Fruit fly (Drosophila melanogaster) whole organism, embryonic: ENCODE data around the gene apolpp.
A peak's percentile ranks its signal among the peaks of the same experiment; 100 is the strongest.

Source experiments
- BtbVII ChIP-seq: fragments of 200-800 bp; sonication (Bioruptor generic); optimal IDR thresholded peaks from 3 replicates; lab custom pipeline; 2017; ENCODE audit warnings: missing biosample characterization, mild to moderate bottlenecking, missing genetic modification characterization
- CG10267 ChIP-seq: fragments of 200-800 bp; sonication (Bioruptor generic); optimal IDR thresholded peaks from 2 replicates; lab custom pipeline; 2018; ENCODE audit warnings: missing biosample characterization, mild to moderate bottlenecking, missing genetic modification characterization, moderate library complexity
- CG10366 ChIP-seq: fragments of 200-800 bp; sonication (Bioruptor generic); IDR thresholded peaks from 2 replicates; pipeline ENCODE4 v1.3.6; 2022; ENCODE audit warnings: missing biosample characterization, missing genetic modification characterization
- CG10565 ChIP-seq: fragments of 200-800 bp; sonication (Bioruptor generic); optimal IDR thresholded peaks from 3 replicates; lab custom pipeline; 2016; ENCODE audit warnings: missing biosample characterization, mild to moderate bottlenecking, missing genetic modification characterization
- CG10654 ChIP-seq: fragments of 200-800 bp; sonication (Bioruptor generic); optimal IDR thresholded peaks from 2 replicates; lab custom pipeline; 2016; ENCODE audit warnings: missing biosample characterization, missing genetic modification characterization
- CG11696 ChIP-seq: fragments of 200-800 bp; sonication (Bioruptor generic); IDR thresholded peaks from 2 replicates; pipeline ENCODE4 v1.3.6; 2022; ENCODE audit warnings: missing biosample characterization, missing genetic modification characterization
- CG12236 ChIP-seq: fragments of 200-800 bp; sonication (Bioruptor generic); optimal IDR thresholded peaks from 2 replicates; lab custom pipeline; 2016; ENCODE audit warnings: missing biosample characterization, missing genetic modification characterization
- CG12942 ChIP-seq: fragments of 200-800 bp; sonication (Bioruptor generic); optimal IDR thresholded peaks from 3 replicates; lab custom pipeline; 2016; ENCODE audit warnings: missing biosample characterization, missing genetic modification characterization
- CG13123 ChIP-seq: fragments of 200-800 bp; sonication (Bioruptor generic); optimal IDR thresholded peaks from 2 replicates; lab custom pipeline; 2016; ENCODE audit warnings: missing biosample characterization, missing genetic modification characterization
- CG13296 ChIP-seq: fragments of 200-800 bp; sonication (Bioruptor generic); optimal IDR thresholded peaks from 3 replicates; lab custom pipeline; 2018; ENCODE audit warnings: missing biosample characterization, mild to moderate bottlenecking, missing genetic modification characterization
- CG13424 ChIP-seq: fragments of 200-800 bp; sonication (Bioruptor generic); optimal IDR thresholded peaks from 2 replicates; lab custom pipeline; 2019; ENCODE audit warnings: missing biosample characterization, mild to moderate bottlenecking, missing genetic modification characterization, moderate library complexity
- CG1602 ChIP-seq: fragments of 200-800 bp; sonication (Bioruptor generic); optimal IDR thresholded peaks from 3 replicates; lab custom pipeline; 2016; ENCODE audit warnings: missing biosample characterization, missing genetic modification characterization
- CG17359 ChIP-seq: fragments of 200-800 bp; sonication (Bioruptor generic); optimal IDR thresholded peaks from 3 replicates; lab custom pipeline; 2018; ENCODE audit warnings: missing biosample characterization, mild to moderate bottlenecking, missing genetic modification characterization, moderate library complexity
- CG17385 ChIP-seq: fragments of 200-800 bp; sonication (Bioruptor generic); optimal IDR thresholded peaks from 3 replicates; lab custom pipeline; 2018; ENCODE audit warnings: missing biosample characterization, mild to moderate bottlenecking, missing genetic modification characterization
- CG17568 ChIP-seq: fragments of 200-800 bp; sonication (Bioruptor generic); optimal IDR thresholded peaks from 2 replicates; lab custom pipeline; 2018; ENCODE audit warnings: missing biosample characterization, mild to moderate bottlenecking, missing genetic modification characterization, moderate library complexity
- CG32532 ChIP-seq: fragments of 200-800 bp; sonication (Bioruptor generic); IDR thresholded peaks from 2 replicates; pipeline ENCODE4 v1.3.6; 2022; ENCODE audit warnings: missing biosample characterization, missing genetic modification characterization
- CG32772 ChIP-seq: fragments of 200-800 bp; sonication (Bioruptor generic); IDR thresholded peaks from 2 replicates; pipeline ENCODE4 v1.3.6; 2022; ENCODE audit warnings: missing biosample characterization, missing genetic modification characterization
- CG34224 ChIP-seq: fragments of 200-800 bp; sonication (Bioruptor generic); IDR thresholded peaks from 3 replicates; pipeline ENCODE4 v1.3.6; 2022; ENCODE audit warnings: missing biosample characterization, missing genetic modification characterization; ENCODE audit not compliant: partially characterized antibody
- CG3847 ChIP-seq: fragments of 200-800 bp; sonication (Bioruptor generic); IDR thresholded peaks from 2 replicates; pipeline ENCODE4 v1.3.6; 2022; ENCODE audit warnings: missing biosample characterization, missing genetic modification characterization
- CG7556 ChIP-seq: fragments of 200-800 bp; sonication (Bioruptor generic); optimal IDR thresholded peaks from 2 replicates; lab custom pipeline; 2017; ENCODE audit warnings: missing biosample characterization, mild to moderate bottlenecking, missing genetic modification characterization
- CG9727 ChIP-seq: fragments of 200-800 bp; sonication (Bioruptor generic); optimal IDR thresholded peaks from 3 replicates; lab custom pipeline; 2017; ENCODE audit warnings: missing biosample characterization, mild to moderate bottlenecking, missing genetic modification characterization
- Chrac-16 ChIP-seq: fragments of 200-800 bp; sonication (Bioruptor generic); optimal IDR thresholded peaks from 3 replicates; lab custom pipeline; 2016; ENCODE audit warnings: missing biosample characterization, missing genetic modification characterization
- Ets65A ChIP-seq: fragments of 200-800 bp; sonication (Bioruptor generic); peaks from one replicate; lab custom pipeline; 2016; ENCODE audit warnings: missing biosample characterization, missing genetic modification characterization
- Fer3 ChIP-seq: fragments of 200-800 bp; sonication (Bioruptor generic); optimal IDR thresholded peaks from 2 replicates; lab custom pipeline; 2018; ENCODE audit warnings: missing biosample characterization, mild to moderate bottlenecking, missing genetic modification characterization, moderate library complexity
- MBD-R2 ChIP-seq: fragments of 200-800 bp; sonication (Bioruptor generic); IDR thresholded peaks from 2 replicates; pipeline ENCODE4 v1.3.6; 2022; ENCODE audit warnings: missing biosample characterization, missing genetic modification characterization
- PHDP ChIP-seq: fragments of 200-800 bp; sonication (Bioruptor generic); optimal IDR thresholded peaks from 3 replicates; lab custom pipeline; 2018; ENCODE audit warnings: missing biosample characterization, mild to moderate bottlenecking, missing genetic modification characterization, moderate library complexity
- Sry-β ChIP-seq: fragments of 200-800 bp; sonication (Bioruptor generic); optimal IDR thresholded peaks from 2 replicates; lab custom pipeline; 2018; ENCODE audit warnings: missing biosample characterization, mild to moderate bottlenecking, missing genetic modification characterization, moderate library complexity
- Xbp1 ChIP-seq: fragments of 200-800 bp; sonication (Bioruptor generic); optimal IDR thresholded peaks from 3 replicates; lab custom pipeline; 2016; ENCODE audit warnings: missing biosample characterization, mild to moderate bottlenecking, missing genetic modification characterization
- YL-1 ChIP-seq: fragments of 200-800 bp; sonication (Bioruptor generic); optimal IDR thresholded peaks from 3 replicates; lab custom pipeline; 2017; ENCODE audit warnings: missing biosample characterization, mild to moderate bottlenecking, missing genetic modification characterization
- al ChIP-seq: fragments of 200-800 bp; sonication (Bioruptor generic); IDR thresholded peaks from 2 replicates; pipeline ENCODE4 v1.3.6; 2022; ENCODE audit warnings: missing biosample characterization, missing genetic modification characterization
- ara ChIP-seq: fragments of 200-800 bp; sonication (Bioruptor generic); IDR thresholded peaks from 2 replicates; pipeline ENCODE4 v1.3.6; 2022; ENCODE audit warnings: missing biosample characterization, missing genetic modification characterization
- ato ChIP-seq: fragments of 200-800 bp; sonication (Bioruptor generic); IDR thresholded peaks from 2 replicates; pipeline ENCODE4 v1.3.6; 2022; ENCODE audit warnings: missing biosample characterization, missing genetic modification characterization; ENCODE audit not compliant: partially characterized antibody
- croc ChIP-seq: fragments of 200-800 bp; sonication (Bioruptor generic); conservative IDR thresholded peaks from 3 replicates; pipeline ENCODE4 v1.3.6; 2022; ENCODE audit warnings: missing biosample characterization, missing genetic modification characterization
- disco-r ChIP-seq: fragments of 200-800 bp; sonication (Bioruptor generic); optimal IDR thresholded peaks from 2 replicates; lab custom pipeline; 2016; ENCODE audit warnings: missing biosample characterization, missing genetic modification characterization
- dmrt99B ChIP-seq: fragments of 200-800 bp; sonication (Bioruptor generic); optimal IDR thresholded peaks from 2 replicates; lab custom pipeline; 2018; ENCODE audit warnings: missing biosample characterization, mild to moderate bottlenecking, missing genetic modification characterization, moderate library complexity
- dysf ChIP-seq: fragments of 200-800 bp; sonication (Bioruptor generic); IDR thresholded peaks from 3 replicates; pipeline ENCODE4 v1.3.6; 2022; ENCODE audit warnings: missing biosample characterization, missing genetic modification characterization
- ems ChIP-seq: fragments of 200-800 bp; sonication (Bioruptor generic); optimal IDR thresholded peaks from 3 replicates; lab custom pipeline; 2016; ENCODE audit warnings: missing biosample characterization, missing genetic modification characterization
- fd102C ChIP-seq: fragments of 200-800 bp; sonication (Bioruptor generic); optimal IDR thresholded peaks from 2 replicates; lab custom pipeline; 2018; ENCODE audit warnings: missing biosample characterization, mild to moderate bottlenecking, missing genetic modification characterization, moderate library complexity
- fd3F ChIP-seq: fragments of 200-800 bp; sonication (Bioruptor generic); optimal IDR thresholded peaks from 2 replicates; lab custom pipeline; 2018; ENCODE audit warnings: missing biosample characterization, mild to moderate bottlenecking, missing genetic modification characterization, moderate library complexity
- ftz-f1 ChIP-seq: fragments of 200-800 bp; sonication (Bioruptor generic); optimal IDR thresholded peaks from 2 replicates; lab custom pipeline; 2016; ENCODE audit warnings: missing biosample characterization, missing genetic modification characterization
- grn ChIP-seq: fragments of 200-800 bp; sonication (Bioruptor generic); optimal IDR thresholded peaks from 3 replicates; lab custom pipeline; 2017; ENCODE audit warnings: missing biosample characterization, missing genetic modification characterization
- gt ChIP-seq: fragments of 200-800 bp; sonication (Bioruptor generic); IDR thresholded peaks from 2 replicates; pipeline ENCODE4 v1.3.6; 2022; ENCODE audit warnings: missing biosample characterization, missing genetic modification characterization
- hb ChIP-seq: fragments of 200-800 bp; sonication (Bioruptor generic); IDR thresholded peaks from 3 replicates; pipeline ENCODE4 v1.3.6; 2022; ENCODE audit warnings: missing biosample characterization, missing genetic modification characterization; ENCODE audit not compliant: partially characterized antibody
- lbe ChIP-seq: fragments of 200-800 bp; sonication (Bioruptor generic); optimal IDR thresholded peaks from 2 replicates; lab custom pipeline; 2016; ENCODE audit warnings: missing biosample characterization, mild to moderate bottlenecking, missing genetic modification characterization
- lola ChIP-seq, 3 experiments: fragments of >200 bp in 2 of 3; fragments of 200-800 bp in 1 of 3; sonication (Bioruptor generic) in 1 of 3; optimal IDR thresholded peaks; 2 replicates each; lab custom pipeline; 2017 to 2019; ENCODE audit warnings: missing biosample characterization in 3 of 3, missing genetic modification characterization in 3 of 3, mild to moderate bottlenecking in 1 of 3, moderate library complexity in 1 of 3
- mirr ChIP-seq: fragments of 200-800 bp; sonication (Bioruptor generic); optimal IDR thresholded peaks from 3 replicates; lab custom pipeline; 2018; ENCODE audit warnings: missing biosample characterization, mild to moderate bottlenecking, missing genetic modification characterization
- phol ChIP-seq: fragments of 200-800 bp; sonication (Bioruptor generic); optimal IDR thresholded peaks from 3 replicates; lab custom pipeline; 2018; ENCODE audit warnings: missing biosample characterization, mild to moderate bottlenecking, missing genetic modification characterization, moderate library complexity
- row ChIP-seq: fragments of 200-800 bp; sonication (Bioruptor generic); IDR thresholded peaks from 3 replicates; pipeline ENCODE4 v1.3.6; 2022; ENCODE audit warnings: missing biosample characterization, missing genetic modification characterization
- ssp ChIP-seq: fragments of 200-800 bp; sonication (Bioruptor generic); IDR thresholded peaks from 2 replicates; pipeline ENCODE4 v1.3.6; 2022; ENCODE audit warnings: missing biosample characterization, missing genetic modification characterization
- vvl ChIP-seq: fragments of 200-800 bp; sonication (Bioruptor generic); IDR thresholded peaks from 2 replicates; pipeline ENCODE4 v1.3.6; 2022; ENCODE audit warnings: missing biosample characterization, missing genetic modification characterization
- zf30C ChIP-seq: fragments of 200-800 bp; sonication (Bioruptor generic); optimal IDR thresholded peaks from 3 replicates; lab custom pipeline; 2018; ENCODE audit warnings: missing biosample characterization, mild to moderate bottlenecking, missing genetic modification characterization
- zfh1 ChIP-seq: fragments of 200-800 bp; sonication (Bioruptor generic); IDR thresholded peaks from 3 replicates; pipeline ENCODE4 v1.3.6; 2022; ENCODE audit warnings: missing biosample characterization, missing genetic modification characterization

Gene apolpp

DNA sequence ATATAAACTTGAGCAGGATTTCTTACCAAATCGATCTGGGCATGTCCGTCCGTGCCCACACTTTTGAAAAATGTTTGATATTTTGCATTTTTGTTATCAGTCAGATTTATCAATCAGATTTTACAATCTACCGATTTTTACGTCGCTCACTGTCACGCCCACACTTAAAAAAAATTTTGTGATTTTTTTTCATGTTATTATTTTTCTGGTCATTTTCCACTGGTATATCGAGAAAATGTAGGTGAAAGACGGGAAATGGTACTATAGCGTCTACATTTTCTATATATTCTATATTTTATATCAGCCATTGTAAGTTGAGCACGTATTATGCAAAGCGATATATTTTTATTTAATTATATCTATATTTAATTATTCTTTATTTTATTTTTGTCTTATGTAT is 3.5 kb downstream of the apolpp start (continued):
- TF ChIP-seq PHDP (tag; lab: Kevin White, UChicago) (peak; percentile 7), hb (GFP tag; lab: Robert Waterston, UW) (no peak), ato (GFP tag; lab: Robert Waterston, UW) (no peak), row (GFP tag; lab: Robert Waterston, UW) (peak; percentile 32), mirr (GFP tag; lab: Kevin White, UChicago) (no peak), disco-r (no peak), YL-1 (GFP tag; lab: Kevin White, UChicago) (no peak), ftz-f1 (no peak), Chrac-16 (GFP tag; lab: Kevin White, UChicago) (peak; percentile 3), MBD-R2 (no peak), Xbp1 (GFP tag; lab: Kevin White, UChicago) (peak; percentile 34), gt (GFP tag; lab: Robert Waterston, UW) (no peak), CG10654 (peak; percentile 36), dysf (GFP tag; lab: Robert Waterston, UW) (no peak), ara (GFP tag; lab: Robert Waterston, UW) (no peak), CG7556 (GFP tag; lab: Kevin White, UChicago) (no peak), croc (GFP tag; lab: Robert Waterston, UW) (no peak), CG32532 (no peak), CG32772 (GFP tag; lab: Robert Waterston, UW) (no peak), zf30C (GFP tag; lab: Kevin White, UChicago) (peak; percentile 75), vvl (no peak), Sry-β (GFP tag; lab: Kevin White, UChicago) (no peak), fd102C (GFP tag; lab: Kevin White, UChicago) (no peak), CG10366 (GFP tag; lab: Robert Waterston, UW) (0 out of 2 replicates have a peak, but pooled peaks have one; percentile 18), CG11696 (GFP tag; lab: Robert Waterston, UW) (no peak), lbe (GFP tag; lab: Kevin White, UChicago) (no peak), CG13296 (no peak), fd3F (GFP tag; lab: Kevin White, UChicago) (peak; percentile 10), grn (no peak), CG17385 (peak; percentile 10), ems (GFP tag; lab: Kevin White, UChicago) (no peak), dmrt99B (tag; lab: Kevin White, UChicago) (peak; percentile 26), CG1602 (peak; percentile 9), CG10267 (tag; lab: Kevin White, UChicago) (no peak), CG34224 (GFP tag; lab: Robert Waterston, UW) (no peak), zfh1 (GFP tag; lab: Robert Waterston, UW) (no peak), ssp (GFP tag; lab: Robert Waterston, UW) (no peak), Fer3 (tag; lab: Kevin White, UChicago) (peak; percentile 35), Ets65A (GFP tag; lab: Kevin White, UChicago) (peak; percentile 26), BtbVII (no peak), CG10565 (no peak), CG17359 (tag; lab: Kevin White, UChicago) (peak; percentile 7), CG17568 (no peak), al (GFP tag; lab: Robert Waterston, UW) (no peak), CG13123 (GFP tag; lab: Kevin White, UChicago) (peak; percentile 11), lola (GFP tag; optimal IDR thresholded peaks at IDR 0.05; lab: Kevin White, UChicago) (no peak), phol (peak; percentile 38), CG12236 (GFP tag; lab: Kevin White, UChicago) (no peak), CG13424 (no peak), CG3847 (GFP tag; lab: Robert Waterston, UW) (no peak), CG9727 (GFP tag; lab: Kevin White, UChicago) (peak; percentile 31), CG12942 (no peak)
